Fruit fly (Drosophila melanogaster) whole organism, embryonic: Measurements from ENCODE around the gene CG14646.

ENCODE experiments used
- Atf-2 ChIP-seq: fragments of 200-800 bp; sonication (Bioruptor generic); optimal IDR thresholded peaks from 2 replicates; lab custom pipeline; 2016; ENCODE audit warnings: missing biosample characterization, missing genetic modification characterization
- Atf6 ChIP-seq: fragments of 200-800 bp; sonication (Bioruptor generic); IDR thresholded peaks from 2 replicates; pipeline ENCODE4 v1.3.6; 2022; ENCODE audit warnings: missing biosample characterization, missing genetic modification characterization
- B-H1 ChIP-seq: fragments of 200-800 bp; sonication (Bioruptor generic); IDR thresholded peaks from 3 replicates; pipeline ENCODE4 v1.3.6; 2022; ENCODE audit warnings: missing biosample characterization, missing genetic modification characterization
- BtbVII ChIP-seq: fragments of 200-800 bp; sonication (Bioruptor generic); optimal IDR thresholded peaks from 3 replicates; lab custom pipeline; 2017; ENCODE audit warnings: missing biosample characterization, mild to moderate bottlenecking, missing genetic modification characterization
- C15 ChIP-seq: fragments of 200-800 bp; sonication (Bioruptor generic); IDR thresholded peaks from 3 replicates; pipeline ENCODE4 v1.3.6; 2022; ENCODE audit warnings: missing biosample characterization, missing genetic modification characterization
- CG1024 ChIP-seq: fragments of 200-800 bp; sonication (Bioruptor generic); IDR thresholded peaks from 2 replicates; pipeline ENCODE4 v1.3.6; 2022; ENCODE audit warnings: missing biosample characterization, missing genetic modification characterization
- CG10321 ChIP-seq: fragments of 200-800 bp; sonication (Bioruptor generic); IDR thresholded peaks from 2 replicates; pipeline ENCODE4 v1.3.6; 2022; ENCODE audit warnings: missing biosample characterization, missing genetic modification characterization
- CG10366 ChIP-seq: fragments of 200-800 bp; sonication (Bioruptor generic); IDR thresholded peaks from 2 replicates; pipeline ENCODE4 v1.3.6; 2022; ENCODE audit warnings: missing biosample characterization, missing genetic modification characterization
- CG10959 ChIP-seq: fragments of 200-800 bp; sonication (Bioruptor generic); IDR thresholded peaks from 2 replicates; pipeline ENCODE4 v1.3.6; 2022; ENCODE audit warnings: missing biosample characterization, missing genetic modification characterization
- CG11504 ChIP-seq: fragments of 200-800 bp; sonication (Bioruptor generic); optimal IDR thresholded peaks from 3 replicates; lab custom pipeline; 2019; ENCODE audit warnings: missing biosample characterization, mild to moderate bottlenecking, missing genetic modification characterization, moderate library complexity
- CG12769 ChIP-seq: fragments of 200-800 bp; sonication (Bioruptor generic); optimal IDR thresholded peaks from 2 replicates; lab custom pipeline; 2019; ENCODE audit warnings: missing biosample characterization, mild to moderate bottlenecking, missing genetic modification characterization, moderate library complexity
- CG13296 ChIP-seq: fragments of 200-800 bp; sonication (Bioruptor generic); optimal IDR thresholded peaks from 3 replicates; lab custom pipeline; 2018; ENCODE audit warnings: missing biosample characterization, mild to moderate bottlenecking, missing genetic modification characterization
- CG13624 ChIP-seq: fragments of 200-800 bp; sonication (Bioruptor generic); optimal IDR thresholded peaks from 2 replicates; lab custom pipeline; 2016; ENCODE audit warnings: missing biosample characterization, missing genetic modification characterization
- CG15011 ChIP-seq: fragments of 200-800 bp; sonication (Bioruptor generic); optimal IDR thresholded peaks from 3 replicates; lab custom pipeline; 2018; ENCODE audit warnings: missing biosample characterization, mild to moderate bottlenecking, missing genetic modification characterization
- CG16779 ChIP-seq: fragments of 200-800 bp; sonication (Bioruptor generic); IDR thresholded peaks from 2 replicates; pipeline ENCODE4 v1.3.6; 2022; ENCODE audit warnings: missing biosample characterization, missing genetic modification characterization
- CG16863 ChIP-seq: fragments of 200-800 bp; sonication (Bioruptor generic); optimal IDR thresholded peaks from 3 replicates; lab custom pipeline; 2016; ENCODE audit warnings: missing biosample characterization, missing genetic modification characterization
- CG17829 ChIP-seq: fragments of 200-800 bp; optimal IDR thresholded peaks from 2 replicates; lab custom pipeline; 2019; ENCODE audit warnings: missing biosample characterization, mild to moderate bottlenecking, missing genetic modification characterization, moderate library complexity
- CG1792 ChIP-seq: fragments of 200-800 bp; sonication (Bioruptor generic); optimal IDR thresholded peaks from 2 replicates; lab custom pipeline; 2016; ENCODE audit warnings: missing biosample characterization, missing genetic modification characterization
- CG2678 ChIP-seq: fragments of 200-800 bp; sonication (Bioruptor generic); optimal IDR thresholded peaks from 3 replicates; lab custom pipeline; 2019; ENCODE audit warnings: missing biosample characterization, mild to moderate bottlenecking, missing genetic modification characterization, moderate library complexity
- CG42726 ChIP-seq: fragments of 200-800 bp; sonication (Bioruptor generic); IDR thresholded peaks from 2 replicates; pipeline ENCODE4 v1.3.6; 2022; ENCODE audit warnings: missing biosample characterization, missing genetic modification characterization; ENCODE audit not compliant: partially characterized antibody
- CG7987 ChIP-seq: fragments of 200-800 bp; sonication (Bioruptor generic); optimal IDR thresholded peaks from 2 replicates; lab custom pipeline; 2018; ENCODE audit warnings: missing biosample characterization, mild to moderate bottlenecking, missing genetic modification characterization, moderate library complexity
- CG8281 ChIP-seq: fragments of 200-800 bp; sonication (Bioruptor generic); optimal IDR thresholded peaks from 2 replicates; lab custom pipeline; 2018; ENCODE audit warnings: missing biosample characterization, mild to moderate bottlenecking, missing genetic modification characterization, moderate library complexity
- CG8944 ChIP-seq: fragments of 200-800 bp; sonication (Bioruptor generic); optimal IDR thresholded peaks from 3 replicates; lab custom pipeline; 2016; ENCODE audit warnings: missing biosample characterization, missing genetic modification characterization
- Camta ChIP-seq: fragments of 200-800 bp; sonication (Bioruptor generic); optimal IDR thresholded peaks from 2 replicates; lab custom pipeline; 2016; ENCODE audit warnings: missing biosample characterization, missing genetic modification characterization
- Dbx ChIP-seq: fragments of 200-800 bp; sonication (Bioruptor generic); IDR thresholded peaks from 3 replicates; pipeline ENCODE4 v1.3.6; 2022; ENCODE audit warnings: missing biosample characterization, missing genetic modification characterization
- E2f1 ChIP-seq: fragments of 200-800 bp; sonication (Bioruptor generic); IDR thresholded peaks from 2 replicates; pipeline ENCODE4 v1.3.6; 2022; ENCODE audit warnings: missing biosample characterization, missing genetic modification characterization
- Gug ChIP-seq: fragments of 200-800 bp; sonication (Bioruptor generic); IDR thresholded peaks from 4 replicates; pipeline ENCODE4 v1.3.6; 2022; ENCODE audit warnings: missing biosample characterization, missing genetic modification characterization
- HLH54F ChIP-seq: fragments of 200-800 bp; sonication (Bioruptor generic); optimal IDR thresholded peaks from 3 replicates; lab custom pipeline; 2016; ENCODE audit warnings: missing biosample characterization, missing genetic modification characterization
- Hsf ChIP-seq: fragments of 200-800 bp; sonication (Bioruptor generic); optimal IDR thresholded peaks from 3 replicates; lab custom pipeline; 2016; ENCODE audit warnings: missing biosample characterization, missing genetic modification characterization
- MESR4 ChIP-seq: fragments of 200-800 bp; sonication (Bioruptor generic); optimal IDR thresholded peaks from 2 replicates; lab custom pipeline; 2018; ENCODE audit warnings: missing biosample characterization, mild to moderate bottlenecking, missing genetic modification characterization, moderate library complexity
- Mrtf ChIP-seq: fragments of 200-800 bp; sonication (Bioruptor generic); IDR thresholded peaks from 3 replicates; pipeline ENCODE4 v1.3.6; 2022; ENCODE audit warnings: missing biosample characterization, missing genetic modification characterization
- Nf-YB ChIP-seq: fragments of 200-800 bp; sonication (Bioruptor generic); optimal IDR thresholded peaks from 3 replicates; lab custom pipeline; 2019; ENCODE audit warnings: missing biosample characterization, mild to moderate bottlenecking, missing genetic modification characterization, moderate library complexity
- NfI ChIP-seq: fragments of 200-800 bp; sonication (Bioruptor generic); optimal IDR thresholded peaks from 3 replicates; lab custom pipeline; 2018; ENCODE audit warnings: missing biosample characterization, mild to moderate bottlenecking, missing genetic modification characterization, moderate library complexity
- Optix ChIP-seq: fragments of 200-800 bp; sonication (Bioruptor generic); IDR thresholded peaks from 3 replicates; pipeline ENCODE4 v1.3.6; 2022; ENCODE audit warnings: missing biosample characterization, missing genetic modification characterization
- Tbp ChIP-seq: fragments of >200 bp; optimal IDR thresholded peaks from 2 replicates; lab custom pipeline; 2018; ENCODE audit warnings: missing biosample characterization, missing genetic modification characterization
- bigmax ChIP-seq: fragments of 200-800 bp; sonication (Bioruptor generic); optimal IDR thresholded peaks from 2 replicates; lab custom pipeline; 2018; ENCODE audit warnings: missing biosample characterization, mild to moderate bottlenecking, missing genetic modification characterization
- cg ChIP-seq: fragments of 200-800 bp; sonication (Bioruptor generic); optimal IDR thresholded peaks from 3 replicates; lab custom pipeline; 2019; ENCODE audit warnings: missing biosample characterization, mild to moderate bottlenecking, missing genetic modification characterization, moderate library complexity
- crol ChIP-seq: fragments of 200-800 bp; sonication (Bioruptor generic); IDR thresholded peaks from 2 replicates; pipeline ENCODE4 v1.3.6; 2022; ENCODE audit warnings: missing biosample characterization, missing genetic modification characterization
- cwo ChIP-seq: fragments of 200-800 bp; sonication (Bioruptor generic); optimal IDR thresholded peaks from 3 replicates; lab custom pipeline; 2017; ENCODE audit warnings: missing biosample characterization, missing genetic modification characterization, mild to moderate bottlenecking, moderate library complexity, missing genetic modification reagents
- dmrt99B ChIP-seq: fragments of 200-800 bp; sonication (Bioruptor generic); optimal IDR thresholded peaks from 2 replicates; lab custom pipeline; 2018; ENCODE audit warnings: missing biosample characterization, mild to moderate bottlenecking, missing genetic modification characterization, moderate library complexity
- fru ChIP-seq: fragments of >200 bp; optimal IDR thresholded peaks from 2 replicates; lab custom pipeline; 2017
- gcm ChIP-seq: fragments of 200-800 bp; sonication (Bioruptor generic); optimal IDR thresholded peaks from 2 replicates; lab custom pipeline; 2019; ENCODE audit warnings: missing biosample characterization, mild to moderate bottlenecking, missing genetic modification characterization, moderate library complexity
- gsb-n ChIP-seq: fragments of 200-800 bp; sonication (Bioruptor generic); optimal IDR thresholded peaks from 3 replicates; lab custom pipeline; 2018; ENCODE audit warnings: missing biosample characterization, mild to moderate bottlenecking, missing genetic modification characterization
- hbn ChIP-seq: fragments of 200-800 bp; sonication (Bioruptor generic); IDR thresholded peaks from 2 replicates; pipeline ENCODE4 v1.3.6; 2022; ENCODE audit warnings: missing biosample characterization, missing genetic modification characterization; ENCODE audit not compliant: partially characterized antibody
- odd ChIP-seq: fragments of 200-800 bp; sonication (Bioruptor generic); optimal IDR thresholded peaks from 2 replicates; lab custom pipeline; 2017; ENCODE audit warnings: missing biosample characterization, mild to moderate bottlenecking, missing genetic modification characterization
- peb ChIP-seq: fragments of 200-800 bp; sonication (Bioruptor generic); IDR thresholded peaks from 2 replicates; pipeline ENCODE4 v1.3.6; 2022; ENCODE audit warnings: missing biosample characterization, missing genetic modification characterization
- prd ChIP-seq, 3 experiments: fragments of >200 bp in 2 of 3; fragments of 200-800 bp in 1 of 3; sonication (Bioruptor generic) in 1 of 3; optimal IDR thresholded peaks in 2 of 3; IDR thresholded peaks in 1 of 3; 2 replicates in 2 of 3; 3 replicates in 1 of 3; pipeline versions ENCODE4 v1.3.6 to Lab custom; 2017 to 2022; ENCODE audit warnings: missing biosample characterization in 1 of 3, missing genetic modification characterization in 1 of 3
- sim ChIP-seq: fragments of 200-800 bp; sonication (Bioruptor generic); IDR thresholded peaks from 2 replicates; pipeline ENCODE4 v1.3.6; 2022; ENCODE audit warnings: missing biosample characterization, missing genetic modification characterization
- tap ChIP-seq: fragments of 200-800 bp; optimal IDR thresholded peaks from 3 replicates; lab custom pipeline; 2019; ENCODE audit warnings: missing biosample characterization, mild to moderate bottlenecking, missing genetic modification characterization, moderate library complexity
- toy ChIP-seq: fragments of 200-800 bp; sonication (Bioruptor generic); IDR thresholded peaks from 2 replicates; pipeline ENCODE4 v1.3.6; 2022; ENCODE audit warnings: missing biosample characterization, missing genetic modification characterization
- zen2 ChIP-seq: fragments of 200-800 bp; sonication (Bioruptor generic); IDR thresholded peaks from 3 replicates; pipeline ENCODE4 v1.3.6; 2022; ENCODE audit warnings: missing biosample characterization, missing genetic modification characterization; ENCODE audit not compliant: partially characterized antibody
- zf30C ChIP-seq: fragments of 200-800 bp; sonication (Bioruptor generic); optimal IDR thresholded peaks from 3 replicates; lab custom pipeline; 2018; ENCODE audit warnings: missing biosample characterization, mild to moderate bottlenecking, missing genetic modification characterization

Gene CG14646

DNA sequence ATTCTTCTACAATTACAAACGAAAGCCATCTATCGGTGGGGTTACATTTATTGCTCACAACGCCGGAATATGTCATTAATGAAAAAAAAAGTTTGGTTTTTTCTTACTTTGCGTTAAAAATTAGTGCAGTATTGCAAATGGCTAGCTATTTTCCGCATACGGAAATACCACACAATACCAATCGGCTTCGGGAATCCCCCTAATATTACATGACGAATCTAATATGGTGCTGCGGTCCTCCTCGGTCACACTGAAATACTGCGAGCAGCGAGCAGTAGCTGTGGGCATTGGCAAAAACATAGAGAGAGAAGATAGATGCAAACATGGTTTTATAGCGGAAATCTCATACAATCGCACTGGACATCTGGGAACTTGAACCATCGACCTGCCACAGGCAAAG, 2.7 kb upstream of the CG14646 start, which contains the start of gene tub (continued):
- TF ChIP-seq crol (GFP tag; lab: Robert Waterston, UW), result no peak
- TF ChIP-seq MESR4 (GFP tag; lab: Kevin White, UChicago), result peak; percentile 85
- no peak for TF ChIP-seq zen2
- peak; percentile 57 for TF ChIP-seq CG17829 (tag; lab: Kevin White, UChicago)
- TF ChIP-seq CG7987, result peak; percentile 73
- peak; percentile 50; the same call in 1 of the 2 replicates for TF ChIP-seq CG1024
- TF ChIP-seq Atf-2 (GFP tag; lab: Kevin White, UChicago), result no peak
- no peak for TF ChIP-seq gsb-n
- no peak for TF ChIP-seq CG10321 (GFP tag; lab: Robert Waterston, UW)
- peak; percentile 37; the same call in 1 of the 3 replicates for TF ChIP-seq Dbx
- TF ChIP-seq CG15011 (GFP tag; lab: Kevin White, UChicago), result no peak
- no peak for TF ChIP-seq B-H1 (GFP tag; lab: Robert Waterston, UW)
- no peak for TF ChIP-seq zf30C (GFP tag; lab: Kevin White, UChicago)
- TF ChIP-seq Hsf (GFP tag; lab: Kevin White, UChicago), result peak; percentile 48
- no peak for TF ChIP-seq CG16779 (GFP tag; lab: Robert Waterston, UW)
- no peak for TF ChIP-seq gcm (GFP tag; lab: Kevin White, UChicago)
- TF ChIP-seq Atf6 (GFP tag; lab: Robert Waterston, UW), result peak; percentile 32; the same call in 1 of the 2 replicates
- peak; percentile 23 for TF ChIP-seq CG13296 (GFP tag; lab: Kevin White, UChicago)
- TF ChIP-seq NfI (GFP tag; lab: Kevin White, UChicago), result peak; percentile 59
- no peak for TF ChIP-seq hbn (GFP tag; lab: Robert Waterston, UW)
- no peak for TF ChIP-seq prd (optimal IDR thresholded peaks at IDR 0.05; lab: Kevin White, UChicago)
- peak; percentile 41; the same call in 2 of the 3 replicates for TF ChIP-seq prd (GFP tag; IDR thresholded peaks at IDR 0.05; lab: Robert Waterston, UW)
- no peak for TF ChIP-seq CG42726 (GFP tag; lab: Robert Waterston, UW)
- TF ChIP-seq cg (GFP tag; lab: Kevin White, UChicago), result no peak
- no peak for TF ChIP-seq E2f1 (GFP tag; lab: Robert Waterston, UW)
- peak; percentile 28 for TF ChIP-seq HLH54F (GFP tag; lab: Kevin White, UChicago)
- no peak for TF ChIP-seq bigmax (GFP tag; lab: Kevin White, UChicago)
- no peak for TF ChIP-seq CG1792 (GFP tag; lab: Kevin White, UChicago)
- no peak for TF ChIP-seq C15 (GFP tag; lab: Robert Waterston, UW)
- peak; percentile 27; the same call in 1 of the 2 replicates for TF ChIP-seq CG10366
- TF ChIP-seq CG8281 (tag; lab: Kevin White, UChicago), result no peak
- no peak for TF ChIP-seq cwo (GFP tag; lab: Kevin White, UChicago)
- no peak for TF ChIP-seq CG10959
- no peak for TF ChIP-seq CG2678
- TF ChIP-seq Gug (GFP tag; lab: Robert Waterston, UW), result no peak
- TF ChIP-seq CG11504 (tag; lab: Kevin White, UChicago), result no peak
- TF ChIP-seq Mrtf (GFP tag; lab: Robert Waterston, UW), result no peak
- TF ChIP-seq sim (GFP tag; lab: Robert Waterston, UW), result no peak
- no peak for TF ChIP-seq BtbVII
- TF ChIP-seq toy, result no peak
- TF ChIP-seq CG8944, result peak; percentile 22
- no peak for TF ChIP-seq CG12769 (tag; lab: Kevin White, UChicago)
- TF ChIP-seq Tbp (GFP tag; lab: Kevin White, UChicago), result no peak
- peak; percentile 18 for TF ChIP-seq Nf-YB (GFP tag; lab: Kevin White, UChicago)
- peak; percentile 40 for TF ChIP-seq odd (GFP tag; lab: Kevin White, UChicago)
- TF ChIP-seq CG16863, result no peak
- no peak for TF ChIP-seq Camta (GFP tag; lab: Kevin White, UChicago)
- TF ChIP-seq Optix (GFP tag; lab: Robert Waterston, UW), result no peak
- no peak for TF ChIP-seq peb (GFP tag; lab: Robert Waterston, UW)
- TF ChIP-seq dmrt99B, result no peak
- no peak for TF ChIP-seq tap (tag; lab: Kevin White, UChicago)
- TF ChIP-seq CG13624 (GFP tag; lab: Kevin White, UChicago), result peak; percentile 49
- TF ChIP-seq fru (lab: Kevin White, UChicago), result no peak
